Fruit fly (Drosophila melanogaster) whole organism, embryonic: ENCODE results near the gene MED28.
A peak's percentile ranks its signal among the peaks of the same experiment; 100 is the strongest.

Experiments
- Aef1 ChIP-seq: fragments of 200-800 bp; sonication (Bioruptor generic); IDR thresholded peaks from 3 replicates; pipeline ENCODE4 v1.3.6; 2022; ENCODE audit warnings: missing biosample characterization, missing genetic modification characterization
- Asciz ChIP-seq: fragments of 200-800 bp; sonication (Bioruptor generic); optimal IDR thresholded peaks from 2 replicates; lab custom pipeline; 2017; ENCODE audit warnings: missing biosample characterization, mild to moderate bottlenecking, missing genetic modification characterization, missing genetic modification reagents
- C15 ChIP-seq: fragments of 200-800 bp; sonication (Bioruptor generic); IDR thresholded peaks from 3 replicates; pipeline ENCODE4 v1.3.6; 2022; ENCODE audit warnings: missing biosample characterization, missing genetic modification characterization
- CG10267 ChIP-seq: fragments of 200-800 bp; sonication (Bioruptor generic); optimal IDR thresholded peaks from 2 replicates; lab custom pipeline; 2018; ENCODE audit warnings: missing biosample characterization, mild to moderate bottlenecking, missing genetic modification characterization, moderate library complexity
- CG11560 ChIP-seq: fragments of 200-800 bp; sonication (Bioruptor generic); IDR thresholded peaks from 3 replicates; pipeline ENCODE4 v1.3.6; 2022; ENCODE audit warnings: missing biosample characterization, missing genetic modification characterization
- CG11695 ChIP-seq: fragments of 200-800 bp; sonication (Bioruptor generic); IDR thresholded peaks from 3 replicates; pipeline ENCODE4 v1.3.6; 2022; ENCODE audit warnings: missing biosample characterization, missing genetic modification characterization
- CG12219 ChIP-seq: fragments of 200-800 bp; sonication (Bioruptor generic); optimal IDR thresholded peaks from 3 replicates; lab custom pipeline; 2018; ENCODE audit warnings: missing biosample characterization, mild to moderate bottlenecking, missing genetic modification characterization
- CG12659 ChIP-seq: fragments of 200-800 bp; sonication (Bioruptor generic); optimal IDR thresholded peaks from 3 replicates; lab custom pipeline; 2017; ENCODE audit warnings: mild to moderate bottlenecking, missing biosample characterization, missing genetic modification reagents, missing genetic modification characterization
- CG13287 ChIP-seq: fragments of 200-800 bp; sonication (Bioruptor generic); IDR thresholded peaks from 2 replicates; pipeline ENCODE4 v1.3.6; 2022; ENCODE audit warnings: missing biosample characterization, missing genetic modification characterization; ENCODE audit not compliant: partially characterized antibody
- CG13424 ChIP-seq: fragments of 200-800 bp; sonication (Bioruptor generic); optimal IDR thresholded peaks from 2 replicates; lab custom pipeline; 2019; ENCODE audit warnings: missing biosample characterization, mild to moderate bottlenecking, missing genetic modification characterization, moderate library complexity
- CG15514 ChIP-seq: fragments of 200-800 bp; sonication (Bioruptor generic); optimal IDR thresholded peaks from 3 replicates; lab custom pipeline; 2017; ENCODE audit warnings: missing biosample characterization, missing genetic modification characterization, mild to moderate bottlenecking, moderate library complexity, missing genetic modification reagents
- CG1603 ChIP-seq: fragments of 200-800 bp; sonication (Bioruptor generic); optimal IDR thresholded peaks from 2 replicates; lab custom pipeline; 2019; ENCODE audit warnings: missing biosample characterization, mild to moderate bottlenecking, missing genetic modification characterization, moderate library complexity
- CG16863 ChIP-seq: fragments of 200-800 bp; sonication (Bioruptor generic); optimal IDR thresholded peaks from 3 replicates; lab custom pipeline; 2016; ENCODE audit warnings: missing biosample characterization, missing genetic modification characterization
- CG17359 ChIP-seq: fragments of 200-800 bp; sonication (Bioruptor generic); optimal IDR thresholded peaks from 3 replicates; lab custom pipeline; 2018; ENCODE audit warnings: missing biosample characterization, mild to moderate bottlenecking, missing genetic modification characterization, moderate library complexity
- CG2712 ChIP-seq: fragments of 200-800 bp; optimal IDR thresholded peaks from 3 replicates; lab custom pipeline; 2019; ENCODE audit warnings: missing biosample characterization, mild to moderate bottlenecking, missing genetic modification characterization, moderate library complexity
- CG3163 ChIP-seq: fragments of 200-800 bp; sonication (Bioruptor generic); optimal IDR thresholded peaks from 3 replicates; lab custom pipeline; 2016; ENCODE audit warnings: missing biosample characterization, missing genetic modification characterization
- CG33557 ChIP-seq: fragments of 200-800 bp; sonication (Bioruptor generic); optimal IDR thresholded peaks from 2 replicates; lab custom pipeline; 2019; ENCODE audit warnings: missing biosample characterization, mild to moderate bottlenecking, missing genetic modification characterization, moderate library complexity
- CG3995 ChIP-seq: fragments of 200-800 bp; sonication (Bioruptor generic); optimal IDR thresholded peaks from 3 replicates; lab custom pipeline; 2016; ENCODE audit warnings: missing biosample characterization, missing genetic modification characterization
- CG4360 ChIP-seq: fragments of 200-800 bp; sonication (Bioruptor generic); IDR thresholded peaks from 2 replicates; pipeline ENCODE4 v1.3.6; 2022; ENCODE audit warnings: missing biosample characterization, missing genetic modification characterization
- CG4854 ChIP-seq: fragments of 200-800 bp; sonication (Bioruptor generic); optimal IDR thresholded peaks from 2 replicates; lab custom pipeline; 2016; ENCODE audit warnings: missing biosample characterization, missing genetic modification characterization, inconsistent platforms
- CG6765 ChIP-seq: fragments of 200-800 bp; sonication (Bioruptor generic); optimal IDR thresholded peaks from 3 replicates; lab custom pipeline; 2017; ENCODE audit warnings: missing biosample characterization, mild to moderate bottlenecking, missing genetic modification characterization
- CG7372 ChIP-seq: fragments of 200-800 bp; sonication (Bioruptor generic); IDR thresholded peaks from 2 replicates; pipeline ENCODE4 v1.3.6; 2022; ENCODE audit warnings: missing biosample characterization, missing genetic modification characterization
- CG8388 ChIP-seq: fragments of 200-800 bp; sonication (Bioruptor generic); optimal IDR thresholded peaks from 2 replicates; lab custom pipeline; 2019; ENCODE audit warnings: missing biosample characterization, mild to moderate bottlenecking, missing genetic modification characterization, moderate library complexity
- CG8944 ChIP-seq: fragments of 200-800 bp; sonication (Bioruptor generic); optimal IDR thresholded peaks from 3 replicates; lab custom pipeline; 2016; ENCODE audit warnings: missing biosample characterization, missing genetic modification characterization
- CoRest ChIP-seq: fragments of 200-800 bp; sonication (Bioruptor generic); optimal IDR thresholded peaks from 3 replicates; lab custom pipeline; 2018; ENCODE audit warnings: missing biosample characterization, mild to moderate bottlenecking, missing genetic modification characterization, moderate library complexity
- Elba2 ChIP-seq: fragments of 200-800 bp; sonication (Bioruptor generic); optimal IDR thresholded peaks from 3 replicates; lab custom pipeline; 2016; ENCODE audit warnings: missing biosample characterization, missing genetic modification characterization
- HLH4C ChIP-seq: fragments of 200-800 bp; sonication (Bioruptor generic); IDR thresholded peaks from 3 replicates; pipeline ENCODE4 v1.3.6; 2022; ENCODE audit warnings: missing biosample characterization, missing genetic modification characterization; ENCODE audit not compliant: partially characterized antibody
- MESR4 ChIP-seq: fragments of 200-800 bp; sonication (Bioruptor generic); optimal IDR thresholded peaks from 2 replicates; lab custom pipeline; 2018; ENCODE audit warnings: missing biosample characterization, mild to moderate bottlenecking, missing genetic modification characterization, moderate library complexity
- NFAT ChIP-seq: fragments of 200-800 bp; sonication (Bioruptor generic); IDR thresholded peaks from 2 replicates; pipeline ENCODE4 v1.3.6; 2022; ENCODE audit warnings: missing biosample characterization, missing genetic modification characterization
- Nf-YA ChIP-seq: fragments of 200-800 bp; sonication (Bioruptor generic); IDR thresholded peaks from 2 replicates; pipeline ENCODE4 v1.3.6; 2022; ENCODE audit warnings: missing biosample characterization, missing genetic modification characterization
- Oaz ChIP-seq: fragments of 200-800 bp; sonication (Bioruptor generic); IDR thresholded peaks from 2 replicates; pipeline ENCODE4 v1.3.6; 2022; ENCODE audit warnings: missing biosample characterization, missing genetic modification characterization
- ash1 ChIP-seq: fragments of 200-800 bp; sonication (Bioruptor generic); optimal IDR thresholded peaks from 2 replicates; lab custom pipeline; 2018; ENCODE audit warnings: missing biosample characterization, mild to moderate bottlenecking, missing genetic modification characterization
- ato ChIP-seq: fragments of 200-800 bp; sonication (Bioruptor generic); IDR thresholded peaks from 2 replicates; pipeline ENCODE4 v1.3.6; 2022; ENCODE audit warnings: missing biosample characterization, missing genetic modification characterization; ENCODE audit not compliant: partially characterized antibody
- cato ChIP-seq: fragments of 200-800 bp; sonication (Bioruptor generic); optimal IDR thresholded peaks from 2 replicates; lab custom pipeline; 2016; ENCODE audit warnings: missing biosample characterization, missing genetic modification characterization, borderline replicate concordance
- chinmo ChIP-seq: fragments of 200-800 bp; sonication (Bioruptor generic); IDR thresholded peaks from 4 replicates; pipeline ENCODE4 v1.3.6; 2022; ENCODE audit warnings: missing biosample characterization, missing genetic modification characterization; ENCODE audit not compliant: partially characterized antibody
- crp ChIP-seq, 2 experiments: fragments of 200-800 bp; sonication (Bioruptor generic); optimal IDR thresholded peaks; 2 replicates in 1 of 2; 3 replicates in 1 of 2; lab custom pipeline; 2017; ENCODE audit warnings: missing biosample characterization in 2 of 2, missing genetic modification characterization in 2 of 2, mild to moderate bottlenecking in 1 of 2, moderate library complexity in 1 of 2
- en ChIP-seq: fragments of 200-800 bp; sonication (Bioruptor generic); optimal IDR thresholded peaks from 2 replicates; lab custom pipeline; 2016; ENCODE audit warnings: missing biosample characterization, missing genetic modification characterization
- gsb ChIP-seq: fragments of 200-800 bp; sonication (Bioruptor generic); IDR thresholded peaks from 2 replicates; pipeline ENCODE4 v1.3.6; 2022; ENCODE audit warnings: missing biosample characterization, missing genetic modification characterization
- nerfin-2 ChIP-seq: fragments of 200-800 bp; sonication (Bioruptor generic); IDR thresholded peaks from 2 replicates; pipeline ENCODE4 v1.3.6; 2022; ENCODE audit warnings: missing biosample characterization, missing genetic modification characterization; ENCODE audit not compliant: partially characterized antibody
- odd ChIP-seq: fragments of 200-800 bp; sonication (Bioruptor generic); optimal IDR thresholded peaks from 2 replicates; lab custom pipeline; 2017; ENCODE audit warnings: missing biosample characterization, mild to moderate bottlenecking, missing genetic modification characterization
- pnt ChIP-seq: fragments of 200-800 bp; sonication (Bioruptor generic); optimal IDR thresholded peaks from 3 replicates; lab custom pipeline; 2016; ENCODE audit warnings: missing biosample characterization, missing genetic modification characterization
- sna ChIP-seq: fragments of 200-800 bp; sonication (Bioruptor generic); IDR thresholded peaks from 2 replicates; pipeline ENCODE4 v1.3.6; 2022; ENCODE audit warnings: missing biosample characterization, missing genetic modification characterization; ENCODE audit not compliant: partially characterized antibody
- sqz ChIP-seq: fragments of 200-800 bp; sonication (Bioruptor generic); optimal IDR thresholded peaks from 3 replicates; lab custom pipeline; 2018; ENCODE audit warnings: missing biosample characterization, mild to moderate bottlenecking, missing genetic modification characterization
- toy ChIP-seq: fragments of 200-800 bp; sonication (Bioruptor generic); IDR thresholded peaks from 2 replicates; pipeline ENCODE4 v1.3.6; 2022; ENCODE audit warnings: missing biosample characterization, missing genetic modification characterization
- trem ChIP-seq: fragments of 200-800 bp; optimal IDR thresholded peaks from 3 replicates; lab custom pipeline; 2019; ENCODE audit warnings: missing biosample characterization, mild to moderate bottlenecking, missing genetic modification characterization, moderate library complexity
- tup ChIP-seq: fragments of 200-800 bp; sonication (Bioruptor generic); optimal IDR thresholded peaks from 2 replicates; lab custom pipeline; 2016; ENCODE audit warnings: missing biosample characterization, mild to moderate bottlenecking, missing genetic modification characterization, moderate library complexity
- zen2 ChIP-seq: fragments of 200-800 bp; sonication (Bioruptor generic); IDR thresholded peaks from 3 replicates; pipeline ENCODE4 v1.3.6; 2022; ENCODE audit warnings: missing biosample characterization, missing genetic modification characterization; ENCODE audit not compliant: partially characterized antibody
- zfh2 ChIP-seq: fragments of 200-800 bp; sonication (Bioruptor generic); optimal IDR thresholded peaks from 2 replicates; lab custom pipeline; 2016; ENCODE audit warnings: missing biosample characterization, missing genetic modification characterization

Gene MED28

dm6 chr3R:25462642-25463317 lies 14.0 kb upstream of the MED28 start (continued):
- TF ChIP-seq cato (no peak), CG4360 (GFP tag; lab: Robert Waterston, UW) (no peak), CG11560 (tag; lab: Robert Waterston, UW) (no peak), CG16863 (GFP tag; lab: Kevin White, UChicago) (no peak), chinmo (GFP tag; lab: Robert Waterston, UW) (peak; percentile 81), trem (tag; lab: Kevin White, UChicago) (no peak), Oaz (GFP tag; lab: Robert Waterston, UW) (no peak), CG33557 (GFP tag; lab: Kevin White, UChicago) (no peak), CG3163 (GFP tag; lab: Kevin White, UChicago) (no peak), CG3995 (GFP tag; lab: Kevin White, UChicago) (no peak), en (GFP tag; lab: Kevin White, UChicago) (no peak), zen2 (GFP tag; lab: Robert Waterston, UW) (no peak), nerfin-2 (GFP tag; lab: Robert Waterston, UW) (no peak), CG12659 (peak; percentile 47), CG17359 (peak; percentile 56), tup (GFP tag; lab: Kevin White, UChicago) (no peak), CG10267 (tag; lab: Kevin White, UChicago) (peak; percentile 26), Nf-YA (GFP tag; lab: Robert Waterston, UW) (no peak), toy (no peak), MESR4 (GFP tag; lab: Kevin White, UChicago) (no peak), CG4854 (GFP tag; lab: Kevin White, UChicago) (no peak), ato (GFP tag; lab: Robert Waterston, UW) (no peak), HLH4C (GFP tag; lab: Robert Waterston, UW) (no peak), CG7372 (GFP tag; lab: Robert Waterston, UW) (peak; percentile 70), ash1 (GFP tag; lab: Kevin White, UChicago) (no peak), NFAT (GFP tag; lab: Robert Waterston, UW) (peak; percentile 57; the same call in 1 of the 2 replicates), Aef1 (peak; percentile 51), CG8388 (peak; percentile 5), CG1603 (no peak), CG6765 (GFP tag; lab: Kevin White, UChicago) (no peak), CG11695 (GFP tag; lab: Robert Waterston, UW) (peak; percentile 54; the same call in 1 of the 3 replicates), pnt (GFP tag; lab: Kevin White, UChicago) (no peak), CG13287 (GFP tag; lab: Robert Waterston, UW) (no peak), Asciz (GFP tag; lab: Kevin White, UChicago) (peak; percentile 46), Elba2 (GFP tag; lab: Kevin White, UChicago) (no peak), odd (GFP tag; lab: Kevin White, UChicago) (no peak), crp (GFP tag; optimal IDR thresholded peaks at IDR 0.05; lab: Kevin White, UChicago) (no peak), CG15514 (GFP tag; lab: Kevin White, UChicago) (peak; percentile 48), C15 (GFP tag; lab: Robert Waterston, UW) (0 out of 3 replicates have a peak, but pooled peaks have one; percentile 28), sna (no peak), CG2712 (peak; percentile 67), zfh2 (no peak), CG8944 (no peak), CG13424 (tag; lab: Kevin White, UChicago) (peak; percentile 48), CG12219 (peak; percentile 8), sqz (GFP tag; lab: Kevin White, UChicago) (peak; percentile 72), gsb (GFP tag; lab: Robert Waterston, UW) (peak; percentile 56), CoRest (tag; lab: Kevin White, UChicago) (peak; percentile 41)
